Worm (Caenorhabditis elegans) whole organism, early embryonic: ENCODE results near the gene nhr-107.

Source experiments
- B0310.2 ChIP-seq: sonication (generic microtip); optimal IDR thresholded peaks from 2 replicates; lab custom pipeline; 2016; ENCODE audit warnings: mild to moderate bottlenecking, missing genetic modification characterization, missing compliant biosample characterization
- F13C5.2 ChIP-seq: sonication (generic microtip); optimal IDR thresholded peaks from 2 replicates; lab custom pipeline; 2017; ENCODE audit warnings: mild to moderate bottlenecking, missing genetic modification characterization, inconsistent platforms, missing compliant biosample characterization
- aly-1 ChIP-seq: sonication (generic microtip); optimal IDR thresholded peaks from 2 replicates; lab custom pipeline; 2016; ENCODE audit warnings: missing genetic modification characterization, missing compliant biosample characterization
- ama-1 ChIP-seq: fragments of 150-350 bp; optimal IDR thresholded peaks from 2 replicates; lab custom pipeline; 2014
- ceh-13 ChIP-seq: fragments of 200-800 bp; sonication (Bioruptor generic); optimal IDR thresholded peaks from 2 replicates; lab custom pipeline; 2018; ENCODE audit warnings: mild to moderate bottlenecking, missing genetic modification characterization, missing compliant biosample characterization
- ceh-36 ChIP-seq: sonication (generic microtip); optimal IDR thresholded peaks from 2 replicates; lab custom pipeline; 2016; ENCODE audit warnings: missing genetic modification characterization, inconsistent platforms, missing compliant biosample characterization
- ets-7 ChIP-seq: sonication (generic microtip); optimal IDR thresholded peaks from 2 replicates; lab custom pipeline; 2016; ENCODE audit warnings: missing genotype, missing genetic modification characterization, missing compliant biosample characterization
- flt-1 ChIP-seq: fragments of 200-800 bp; sonication (Bioruptor generic); IDR thresholded peaks from 2 replicates; pipeline ENCODE4 v1.3.6; 2022; ENCODE audit warnings: missing genetic modification characterization, missing compliant biosample characterization
- hmbx-1 ChIP-seq: sonication (generic microtip); optimal IDR thresholded peaks from 2 replicates; lab custom pipeline; 2016; ENCODE audit warnings: mild to moderate bottlenecking, missing genetic modification characterization, missing compliant biosample characterization
- hmg-4 ChIP-seq: fragments of 200-800 bp; sonication (Bioruptor generic); optimal IDR thresholded peaks from 2 replicates; lab custom pipeline; 2018; ENCODE audit warnings: mild to moderate bottlenecking, missing genetic modification characterization, missing compliant biosample characterization
- hnd-1 ChIP-seq: sonication (generic microtip); optimal IDR thresholded peaks from 2 replicates; lab custom pipeline; 2016; ENCODE audit warnings: missing genetic modification characterization, missing compliant biosample characterization
- pes-1 ChIP-seq: fragments of 200-800 bp; sonication (Bioruptor generic); IDR thresholded peaks from 2 replicates; pipeline ENCODE4 v1.3.6; 2022; ENCODE audit warnings: missing genetic modification reagents, missing genetic modification characterization, missing compliant biosample characterization
- scrt-1 ChIP-seq: fragments of 200-800 bp; sonication (Bioruptor generic); IDR thresholded peaks from 2 replicates; pipeline ENCODE4 v1.3.6; 2022; ENCODE audit warnings: missing genetic modification characterization, missing compliant biosample characterization
- sea-1 ChIP-seq: fragments of 200-800 bp; sonication (Bioruptor generic); conservative IDR thresholded peaks from 2 replicates; pipeline ENCODE4 v1.3.6; 2022; ENCODE audit warnings: missing genetic modification characterization, missing compliant biosample characterization
- tbx-11 ChIP-seq: fragments of 200-800 bp; sonication (Bioruptor generic); IDR thresholded peaks from 2 replicates; pipeline ENCODE4 v1.3.6; 2022; ENCODE audit warnings: missing genetic modification characterization, missing compliant biosample characterization
- tbx-37 ChIP-seq: fragments of 200-800 bp; sonication (Bioruptor generic); conservative IDR thresholded peaks from 2 replicates; pipeline ENCODE4 v1.3.6; 2022; ENCODE audit warnings: missing genetic modification reagents, missing genetic modification characterization, missing compliant biosample characterization
- tra-4 ChIP-seq: sonication (generic microtip); optimal IDR thresholded peaks from 2 replicates; lab custom pipeline; 2017; ENCODE audit warnings: missing genetic modification characterization, missing compliant biosample characterization

nhr-107 gene

ce11 chrV:6979019-6979418 is 17.9 kb downstream of the nhr-107 start, which contains the start of gene sre-12:
sre-12 (minus strand) TSS chrV:6979119.
- TF ChIP-seq flt-1 (GFP tag; lab: Robert Waterston, UW) (no peak), tbx-37 (no peak), sea-1 (no peak)

- TF ChIP-seq hmg-4 (GFP tag; lab: Kevin White, UChicago) (no peak), ceh-13 (GFP tag; lab: Kevin White, UChicago) (no peak), tbx-11 (GFP tag; lab: Robert Waterston, UW) (no peak), F13C5.2 (tag; lab: Kevin White, UChicago) (no peak), ceh-36 (no peak), ets-7 (tag; lab: Kevin White, UChicago) (no peak), B0310.2 (tag; lab: Kevin White, UChicago) (no peak), aly-1 (tag; lab: Kevin White, UChicago) (no peak), flt-1 (GFP tag; lab: Robert Waterston, UW) (no peak), hmbx-1 (tag; lab: Kevin White, UChicago) (no peak), tra-4 (tag; lab: Kevin White, UChicago) (no peak), hnd-1 (tag; lab: Kevin White, UChicago) (no peak), sea-1 (no peak), tbx-37 (no peak), pes-1 (GFP tag; lab: Robert Waterston, UW) (no peak), scrt-1 (GFP tag; lab: Robert Waterston, UW) (no peak), ama-1 (lab: Kevin White, UChicago) (no peak)
Observed at ce11 chrV:6976047-6976446, 20.8 kb downstream of the nhr-107 start, which contains the start of gene srx-16. srx-16 (plus strand) TSS chrV:6976347.

ce11 chrV:6971567-6971966 is 25.3 kb downstream of the nhr-107 start, which contains the start of gene srx-59:
srx-59 (plus strand) TSS chrV:6971867.
- TF ChIP-seq pes-1 (GFP tag; lab: Robert Waterston, UW) (no peak), tbx-37 (no peak), aly-1 (tag; lab: Kevin White, UChicago) (no peak), hmbx-1 (tag; lab: Kevin White, UChicago) (no peak), tra-4 (tag; lab: Kevin White, UChicago) (no peak), flt-1 (GFP tag; lab: Robert Waterston, UW) (no peak), ceh-13 (GFP tag; lab: Kevin White, UChicago) (no peak), ceh-36 (no peak), hnd-1 (tag; lab: Kevin White, UChicago) (no peak)

ce11 chrV:6969950-6970532 is 26.9 kb downstream of the nhr-107 start, which contains the start of gene ptr-15:
ptr-15 (minus strand) TSS chrV:6970000.
- TF ChIP-seq pes-1 (GFP tag; lab: Robert Waterston, UW): no peak
- TF ChIP-seq scrt-1 (GFP tag; lab: Robert Waterston, UW): no peak
- TF ChIP-seq sea-1: no peak
- TF ChIP-seq F13C5.2 (tag; lab: Kevin White, UChicago): no peak
- TF ChIP-seq tra-4 (tag; lab: Kevin White, UChicago): no peak
- TF ChIP-seq B0310.2 (tag; lab: Kevin White, UChicago): no peak
- no peak for TF ChIP-seq ceh-36
- no peak for TF ChIP-seq flt-1 (GFP tag; lab: Robert Waterston, UW)
- no peak for TF ChIP-seq tbx-11 (GFP tag; lab: Robert Waterston, UW)
- TF ChIP-seq ets-7 (tag; lab: Kevin White, UChicago): no peak
- no peak for TF ChIP-seq ama-1 (lab: Kevin White, UChicago)
- TF ChIP-seq hmg-4 (GFP tag; lab: Kevin White, UChicago): no peak
- TF ChIP-seq hnd-1 (tag; lab: Kevin White, UChicago): no peak
- no peak for TF ChIP-seq ceh-13 (GFP tag; lab: Kevin White, UChicago)
- no peak for TF ChIP-seq aly-1 (tag; lab: Kevin White, UChicago)
- no peak for TF ChIP-seq hmbx-1 (tag; lab: Kevin White, UChicago)
- no peak for TF ChIP-seq tbx-37

- TF ChIP-seq hnd-1 (tag; lab: Kevin White, UChicago) (no peak), scrt-1 (GFP tag; lab: Robert Waterston, UW) (no peak), ets-7 (tag; lab: Kevin White, UChicago) (no peak), B0310.2 (tag; lab: Kevin White, UChicago) (no peak), pes-1 (GFP tag; lab: Robert Waterston, UW) (no peak), sea-1 (no peak), hmbx-1 (tag; lab: Kevin White, UChicago) (no peak), ama-1 (lab: Kevin White, UChicago) (no peak), ceh-13 (GFP tag; lab: Kevin White, UChicago) (no peak), aly-1 (tag; lab: Kevin White, UChicago) (no peak), tra-4 (tag; lab: Kevin White, UChicago) (no peak), tbx-11 (GFP tag; lab: Robert Waterston, UW) (no peak), tbx-37 (no peak), hmg-4 (GFP tag; lab: Kevin White, UChicago) (no peak), F13C5.2 (tag; lab: Kevin White, UChicago) (no peak), ceh-36 (no peak), flt-1 (GFP tag; lab: Robert Waterston, UW) (no peak)
Observed at ce11 chrV:6956237-6956636, 40.7 kb downstream of the nhr-107 start, which contains the start of gene mec-1. mec-1 (plus strand) TSS chrV:6956537.

ce11 chrV:6953797-6954196 is 43.1 kb downstream of the nhr-107 start, which contains the start of gene srg-31:
srg-31 (minus strand) TSS chrV:6953897.
- TF ChIP-seq flt-1 (GFP tag; lab: Robert Waterston, UW) (no peak), sea-1 (no peak), scrt-1 (GFP tag; lab: Robert Waterston, UW) (no peak), ets-7 (tag; lab: Kevin White, UChicago) (no peak), tbx-37 (no peak), tbx-11 (GFP tag; lab: Robert Waterston, UW) (no peak), aly-1 (tag; lab: Kevin White, UChicago) (no peak), pes-1 (GFP tag; lab: Robert Waterston, UW) (no peak), ceh-36 (no peak), F13C5.2 (tag; lab: Kevin White, UChicago) (no peak), hmbx-1 (tag; lab: Kevin White, UChicago) (no peak), ceh-13 (GFP tag; lab: Kevin White, UChicago) (no peak), tra-4 (tag; lab: Kevin White, UChicago) (no peak), hmg-4 (GFP tag; lab: Kevin White, UChicago) (no peak), ama-1 (lab: Kevin White, UChicago) (no peak), B0310.2 (tag; lab: Kevin White, UChicago) (no peak), hnd-1 (tag; lab: Kevin White, UChicago) (no peak)
